Worm (Caenorhabditis elegans) whole organism, young adult: ENCODE measurements around the gene srsx-25.
A peak's percentile ranks its signal among the peaks of the same experiment; 100 is the strongest.

Experiments
- B0019.2 ChIP-seq: fragments of 200-800 bp; sonication (Bioruptor generic); conservative IDR thresholded peaks from 2 replicates; pipeline ENCODE4 v1.3.6; 2022; ENCODE audit warnings: missing genetic modification reagents, missing genetic modification characterization, missing compliant biosample characterization
- C06A6.2 ChIP-seq: fragments of 200-800 bp; sonication (Bioruptor generic); conservative IDR thresholded peaks from 2 replicates; pipeline ENCODE4 v1.3.6; 2022; ENCODE audit warnings: missing genetic modification characterization, missing compliant biosample characterization
- F52B5.7 ChIP-seq: sonication (generic microtip); optimal IDR thresholded peaks from 2 replicates; lab custom pipeline; 2016; ENCODE audit warnings: mild to moderate bottlenecking, missing genetic modification characterization, missing compliant biosample characterization
- F57A8.1 ChIP-seq: fragments of 200-800 bp; sonication (Bioruptor generic); optimal IDR thresholded peaks from 2 replicates; lab custom pipeline; 2018; ENCODE audit warnings: mild to moderate bottlenecking, missing genetic modification characterization, moderate library complexity, missing compliant biosample characterization
- K11D2.4 ChIP-seq: fragments of 200-800 bp; sonication (Bioruptor generic); IDR thresholded peaks from 2 replicates; pipeline ENCODE4 v1.3.6; 2022; ENCODE audit warnings: missing genetic modification reagents, missing genetic modification characterization, missing compliant biosample characterization
- Y53F4B.3 ChIP-seq: fragments of 200-800 bp; sonication (Bioruptor generic); IDR thresholded peaks from 2 replicates; pipeline ENCODE4 v1.3.6; 2022; ENCODE audit warnings: missing genetic modification reagents, missing genetic modification characterization, missing compliant biosample characterization
- Y53G8AR.9 ChIP-seq: fragments of 200-800 bp; sonication (Bioruptor generic); conservative IDR thresholded peaks from 2 replicates; pipeline ENCODE4 v1.3.6; 2022; ENCODE audit warnings: missing genetic modification reagents, missing genetic modification characterization, missing compliant biosample characterization
- Y56A3A.18 ChIP-seq: fragments of 200-800 bp; sonication (Bioruptor generic); IDR thresholded peaks from 2 replicates; pipeline ENCODE4 v1.3.6; 2022; ENCODE audit warnings: missing genetic modification reagents, missing genetic modification characterization, missing compliant biosample characterization
- ZK185.1 ChIP-seq: sonication (generic microtip); optimal IDR thresholded peaks from 2 replicates; lab custom pipeline; 2016; ENCODE audit warnings: mild to moderate bottlenecking, missing genetic modification characterization, missing compliant biosample characterization; ENCODE audit not compliant: poor library complexity, severe bottlenecking
- akir-1 ChIP-seq: fragments of 200-800 bp; sonication (Bioruptor generic); optimal IDR thresholded peaks from 2 replicates; lab custom pipeline; 2018; ENCODE audit warnings: mild to moderate bottlenecking, missing genetic modification characterization, moderate library complexity, missing compliant biosample characterization
- atf-7 ChIP-seq: sonication (generic microtip); optimal IDR thresholded peaks from 2 replicates; lab custom pipeline; 2017; ENCODE audit warnings: mild to moderate bottlenecking, missing genetic modification characterization, missing compliant biosample characterization
- cebp-1 ChIP-seq, 2 experiments: fragments of 200-800 bp in 1 of 2; sonication (Bioruptor generic) in 1 of 2; sonication (generic microtip) in 1 of 2; IDR thresholded peaks in 1 of 2; optimal IDR thresholded peaks in 1 of 2; 2 replicates each; pipeline versions ENCODE4 v1.3.6 to Lab custom; 2017 to 2022; ENCODE audit warnings: missing compliant biosample characterization in 2 of 2, missing genetic modification characterization in 2 of 2, mild to moderate bottlenecking in 1 of 2, missing genetic modification reagents in 1 of 2, moderate library complexity in 1 of 2
- ceh-100 ChIP-seq: fragments of 200-800 bp; sonication (Bioruptor generic); IDR thresholded peaks from 2 replicates; pipeline ENCODE4 v1.3.6; 2022; ENCODE audit warnings: missing genetic modification reagents, missing genetic modification characterization, missing compliant biosample characterization
- ceh-27 ChIP-seq: fragments of 200-800 bp; sonication (Bioruptor generic); optimal IDR thresholded peaks from 2 replicates; lab custom pipeline; 2018; ENCODE audit warnings: mild to moderate bottlenecking, missing genetic modification characterization, moderate library complexity, missing compliant biosample characterization
- dox-1 ChIP-seq: fragments of 200-800 bp; sonication (Bioruptor generic); IDR thresholded peaks from 2 replicates; pipeline ENCODE4 v1.3.6; 2022; ENCODE audit warnings: missing genetic modification reagents, missing genetic modification characterization, missing compliant biosample characterization
- dpff-1 ChIP-seq: sonication (generic microtip); optimal IDR thresholded peaks from 2 replicates; lab custom pipeline; 2017; ENCODE audit warnings: mild to moderate bottlenecking, missing genetic modification characterization, missing compliant biosample characterization
- egl-18 ChIP-seq: fragments of 200-800 bp; sonication (Bioruptor generic); IDR thresholded peaks from 2 replicates; pipeline ENCODE4 v1.3.6; 2022; ENCODE audit warnings: missing genetic modification reagents, missing genetic modification characterization, missing compliant biosample characterization
- hsf-1 ChIP-seq: fragments of 200-800 bp; sonication (Bioruptor generic); IDR thresholded peaks from 2 replicates; pipeline ENCODE4 v1.3.6; 2022; ENCODE audit warnings: missing genetic modification reagents, missing genetic modification characterization, missing compliant biosample characterization
- let-607 ChIP-seq, 2 experiments: fragments of 200-800 bp in 1 of 2; sonication (Bioruptor generic) in 1 of 2; sonication (generic microtip) in 1 of 2; optimal IDR thresholded peaks; 2 replicates each; lab custom pipeline; 2016 to 2018; ENCODE audit warnings: mild to moderate bottlenecking in 2 of 2, missing compliant biosample characterization in 2 of 2, missing genetic modification characterization in 2 of 2, moderate library complexity in 2 of 2, missing genotype in 1 of 2
- lin-40 ChIP-seq: sonication (generic microtip); optimal IDR thresholded peaks from 2 replicates; lab custom pipeline; 2016; ENCODE audit warnings: missing genetic modification characterization, mild to moderate bottlenecking, missing compliant biosample characterization, missing genotype, missing genetic modification reagents
- lir-1 ChIP-seq: fragments of 200-800 bp; sonication (Bioruptor generic); conservative IDR thresholded peaks from 2 replicates; pipeline ENCODE4 v1.3.6; 2022; ENCODE audit warnings: missing genetic modification reagents, missing genetic modification characterization, missing compliant biosample characterization
- madf-8 ChIP-seq: fragments of 200-800 bp; sonication (Bioruptor generic); conservative IDR thresholded peaks from 2 replicates; pipeline ENCODE4 v1.3.6; 2022; ENCODE audit warnings: missing genetic modification reagents, missing genetic modification characterization, missing compliant biosample characterization
- nfyb-1 ChIP-seq: fragments of 200-800 bp; sonication (Bioruptor generic); IDR thresholded peaks from 2 replicates; pipeline ENCODE4 v1.3.6; 2022; ENCODE audit warnings: missing genetic modification reagents, missing genetic modification characterization, missing compliant biosample characterization
- nhr-80 ChIP-seq: sonication (generic microtip); optimal IDR thresholded peaks from 2 replicates; lab custom pipeline; 2016; ENCODE audit warnings: missing genetic modification characterization, missing compliant biosample characterization
- nhr-90 ChIP-seq: sonication (generic microtip); optimal IDR thresholded peaks from 2 replicates; lab custom pipeline; 2016; ENCODE audit warnings: missing genotype, mild to moderate bottlenecking, missing genetic modification characterization, missing compliant biosample characterization
- pha-4 ChIP-seq: fragments of 150-350 bp; sonication (generic microtip); optimal IDR thresholded peaks from 2 replicates; lab custom pipeline; 2014; ENCODE audit warnings: missing biosample characterization, missing genetic modification reagents, missing genetic modification characterization
- repo-1 ChIP-seq: sonication (generic microtip); optimal IDR thresholded peaks from 2 replicates; lab custom pipeline; 2017; ENCODE audit warnings: mild to moderate bottlenecking, missing genetic modification characterization, missing compliant biosample characterization
- rpc-1 ChIP-seq, 2 experiments: fragments of 150-350 bp in 1 of 2; sonication (generic microtip) in 1 of 2; optimal IDR thresholded peaks; 2 replicates each; lab custom pipeline; 2014 to 2018; ENCODE audit warnings: missing biosample characterization in 1 of 2, missing genetic modification characterization in 1 of 2, missing genetic modification reagents in 1 of 2, missing genotype in 1 of 2
- snpc-1.1 ChIP-seq: sonication (generic microtip); optimal IDR thresholded peaks from 2 replicates; lab custom pipeline; 2017; ENCODE audit warnings: missing genetic modification characterization, mild to moderate bottlenecking, missing compliant biosample characterization, antibody characterized with exemption, moderate library complexity, missing genotype, missing genetic modification reagents; ENCODE audit not compliant: insufficient read depth
- snpc-4 ChIP-seq, 5 experiments: fragments of 150-350 bp in 1 of 5; sonication (generic microtip) in 4 of 5; optimal IDR thresholded peaks; 2 replicates each; lab custom pipeline; 2014 to 2018; ENCODE audit warnings: missing genetic modification characterization in 5 of 5, missing biosample characterization in 3 of 5, antibody characterized with exemption in 2 of 5, mild to moderate bottlenecking in 2 of 5, missing compliant biosample characterization in 2 of 5, missing genotype in 2 of 5, moderate library complexity in 2 of 5, missing genetic modification reagents in 1 of 5
- somi-1 ChIP-seq: fragments of 200-800 bp; sonication (Bioruptor generic); optimal IDR thresholded peaks from 2 replicates; lab custom pipeline; 2018; ENCODE audit warnings: mild to moderate bottlenecking, missing genetic modification characterization, missing compliant biosample characterization
- tbp1 ChIP-seq: fragments of 200-800 bp; sonication (Bioruptor generic); optimal IDR thresholded peaks from 2 replicates; lab custom pipeline; 2018; ENCODE audit warnings: mild to moderate bottlenecking, missing genetic modification characterization, missing compliant biosample characterization
- tlf-1 ChIP-seq: fragments of 200-800 bp; sonication (Bioruptor generic); optimal IDR thresholded peaks from 2 replicates; lab custom pipeline; 2018; ENCODE audit warnings: mild to moderate bottlenecking, missing genetic modification characterization, missing compliant biosample characterization
- unc-62 ChIP-seq: fragments of 150-350 bp; optimal IDR thresholded peaks from 2 replicates; lab custom pipeline; 2014; ENCODE audit warnings: missing biosample characterization, missing genetic modification reagents, missing genetic modification characterization
- xnd-1 ChIP-seq: sonication (generic microtip); optimal IDR thresholded peaks from 2 replicates; lab custom pipeline; 2016; ENCODE audit warnings: missing genotype, missing genetic modification reagents, missing genetic modification characterization, missing compliant biosample characterization
- zim-3 ChIP-seq: sonication (generic microtip); optimal IDR thresholded peaks from 2 replicates; lab custom pipeline; 2017; ENCODE audit warnings: mild to moderate bottlenecking, missing genetic modification characterization, moderate library complexity, missing compliant biosample characterization
- ztf-22 ChIP-seq: fragments of 200-800 bp; sonication (Bioruptor generic); optimal IDR thresholded peaks from 2 replicates; lab custom pipeline; 2018; ENCODE audit warnings: mild to moderate bottlenecking, missing genetic modification characterization, moderate library complexity, missing compliant biosample characterization
- ztf-26 ChIP-seq: sonication (generic microtip); optimal IDR thresholded peaks from 2 replicates; lab custom pipeline; 2017; ENCODE audit warnings: missing genetic modification characterization, missing compliant biosample characterization
- ztf-6 ChIP-seq: fragments of 200-800 bp; sonication (Bioruptor generic); IDR thresholded peaks from 2 replicates; pipeline ENCODE4 v1.3.6; 2022; ENCODE audit warnings: missing genetic modification reagents, missing genetic modification characterization, missing compliant biosample characterization

Gene srsx-25

DNA sequence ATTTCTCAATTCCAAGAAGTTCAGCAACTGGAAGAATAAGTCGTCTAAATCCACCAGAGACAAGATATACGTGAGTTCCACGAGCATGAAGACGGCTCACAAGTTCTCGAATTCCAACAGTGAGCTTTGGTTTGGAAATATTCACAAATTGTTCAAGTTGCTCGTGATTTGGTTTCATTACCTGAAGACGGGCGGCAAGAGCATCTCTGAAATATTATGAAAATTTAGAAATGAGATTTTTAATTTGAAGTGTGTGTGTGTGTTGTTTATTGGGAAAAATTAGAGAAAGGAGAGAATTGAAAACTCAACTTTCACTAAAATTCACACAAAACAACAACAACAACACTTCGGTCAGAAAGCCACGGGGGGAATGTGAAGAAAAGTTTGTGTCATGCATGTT is 25.8 kb downstream of the srsx-25 start:
- TF ChIP-seq unc-62 (no peak), repo-1 (peak; percentile 52)

DNA sequence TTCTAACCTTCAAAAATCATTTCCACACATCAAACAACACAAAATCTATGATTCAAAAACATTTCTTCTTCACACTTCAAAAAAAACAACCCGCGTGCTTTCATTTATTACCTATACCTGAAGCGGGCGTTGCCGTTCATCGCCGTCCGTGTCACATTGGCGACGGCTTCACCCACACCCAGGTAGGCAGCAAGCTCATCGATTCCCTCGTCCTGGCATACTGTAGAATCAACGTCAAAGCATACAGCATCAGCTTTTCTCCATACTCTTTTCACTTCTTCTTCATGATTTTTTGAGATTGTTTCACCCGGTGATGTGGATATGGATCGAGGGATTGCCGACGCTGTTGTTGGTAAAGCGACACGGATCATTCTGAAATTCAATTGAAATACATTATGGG is 27.3 kb downstream of the srsx-25 start:
- TF ChIP-seq Y56A3A.18 (GFP tag; lab: Robert Waterston, UW) (no peak), pha-4 (tag; lab: Kevin White, UChicago) (no peak), B0019.2 (GFP tag; lab: Robert Waterston, UW) (no peak), ztf-26 (tag; lab: Kevin White, UChicago) (peak; percentile 35), zim-3 (tag; lab: Kevin White, UChicago) (peak; percentile 67), snpc-1.1 (tag; lab: Kevin White, UChicago) (no peak), Y53F4B.3 (GFP tag; lab: Robert Waterston, UW) (no peak), dox-1 (0 out of 2 replicates have a peak, but pooled peaks have one; percentile 28), ceh-100 (GFP tag; lab: Robert Waterston, UW) (no peak), madf-8 (GFP tag; lab: Robert Waterston, UW) (no peak), egl-18 (no peak), hsf-1 (0 out of 2 replicates have a peak, but pooled peaks have one; percentile 40)

DNA sequence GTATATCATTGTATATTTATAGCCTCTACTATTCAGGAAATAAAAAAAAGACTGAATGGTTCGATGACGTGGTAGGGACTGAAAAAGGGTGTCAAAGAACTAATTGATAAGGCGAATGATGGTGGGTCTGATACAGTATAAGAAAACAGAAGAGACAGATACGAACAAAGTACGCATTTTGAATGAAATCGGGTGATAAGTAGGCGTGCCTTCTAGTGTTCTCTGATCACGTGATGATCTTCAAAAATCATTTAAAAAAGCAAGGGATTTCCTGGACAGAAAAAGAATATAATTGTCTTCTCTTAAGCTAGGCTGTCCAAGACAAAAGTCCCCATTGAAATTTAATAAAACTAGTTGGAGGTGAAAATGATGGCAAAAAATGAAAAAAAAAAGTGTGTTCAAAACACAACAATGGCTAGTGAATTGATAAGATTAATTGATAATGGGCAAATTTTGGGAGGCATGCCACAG is 28.3 kb downstream of the srsx-25 start:
- TF ChIP-seq nhr-80 (tag; lab: Kevin White, UChicago) (peak; percentile 81), atf-7 (peak; percentile 44), dpff-1 (tag; lab: Kevin White, UChicago) (no peak), K11D2.4 (GFP tag; lab: Robert Waterston, UW) (0 out of 2 replicates have a peak, but pooled peaks have one; percentile 12), cebp-1 (GFP tag; IDR thresholded peaks at IDR 0.05; lab: Robert Waterston, UW) (no peak; the same call in 1 of the 2 replicates), cebp-1 (tag; optimal IDR thresholded peaks at IDR 0.05; lab: Kevin White, UChicago) (peak; percentile 34), lin-40 (tag; lab: Kevin White, UChicago) (peak; percentile 77), ztf-26 (tag; lab: Kevin White, UChicago) (peak; percentile 55), ceh-27 (GFP tag; lab: Kevin White, UChicago) (no peak), lir-1 (GFP tag; lab: Robert Waterston, UW) (0 out of 2 replicates have a peak, but pooled peaks have one; percentile 7), let-607 (tag; optimal IDR thresholded peaks at IDR 0.05; lab: Kevin White, UChicago) (peak in 1 of 2 experiments; percentile 41), tlf-1 (GFP tag; lab: Kevin White, UChicago) (peak; percentile 5), somi-1 (GFP tag; lab: Kevin White, UChicago) (peak; percentile 25), nhr-90 (tag; lab: Kevin White, UChicago) (peak; percentile 53), F52B5.7 (tag; lab: Kevin White, UChicago) (no peak), tbp1 (GFP tag; lab: Kevin White, UChicago) (peak; percentile 7), akir-1 (GFP tag; lab: Kevin White, UChicago) (no peak), ztf-22 (GFP tag; lab: Kevin White, UChicago) (peak; percentile 38), ztf-6 (no peak), F57A8.1 (GFP tag; lab: Kevin White, UChicago) (no peak), Y53G8AR.9 (GFP tag; lab: Robert Waterston, UW) (0 out of 2 replicates have a peak, but pooled peaks have one; percentile 41), nfyb-1 (GFP tag; lab: Robert Waterston, UW) (peak; percentile 69), unc-62 (no peak), rpc-1 (optimal IDR thresholded peaks at IDR 0.05; lab: Kevin White, UChicago) (no peak), rpc-1 (tag; optimal IDR thresholded peaks at IDR 0.05; lab: Kevin White, UChicago) (no peak), snpc-4 (GFP tag; optimal IDR thresholded peaks at IDR 0.05; lab: Kevin White, UChicago) (no peak), snpc-4 (tag; optimal IDR thresholded peaks at IDR 0.05; lab: Kevin White, UChicago) (peak in 1 of 4 experiments; percentile 0), ZK185.1 (tag; lab: Kevin White, UChicago) (no peak), C06A6.2 (GFP tag; lab: Robert Waterston, UW) (no peak), xnd-1 (tag; lab: Kevin White, UChicago) (no peak)
